Worm (Caenorhabditis elegans): ENCODE measurements around the gene lurp-1.

DNA sequence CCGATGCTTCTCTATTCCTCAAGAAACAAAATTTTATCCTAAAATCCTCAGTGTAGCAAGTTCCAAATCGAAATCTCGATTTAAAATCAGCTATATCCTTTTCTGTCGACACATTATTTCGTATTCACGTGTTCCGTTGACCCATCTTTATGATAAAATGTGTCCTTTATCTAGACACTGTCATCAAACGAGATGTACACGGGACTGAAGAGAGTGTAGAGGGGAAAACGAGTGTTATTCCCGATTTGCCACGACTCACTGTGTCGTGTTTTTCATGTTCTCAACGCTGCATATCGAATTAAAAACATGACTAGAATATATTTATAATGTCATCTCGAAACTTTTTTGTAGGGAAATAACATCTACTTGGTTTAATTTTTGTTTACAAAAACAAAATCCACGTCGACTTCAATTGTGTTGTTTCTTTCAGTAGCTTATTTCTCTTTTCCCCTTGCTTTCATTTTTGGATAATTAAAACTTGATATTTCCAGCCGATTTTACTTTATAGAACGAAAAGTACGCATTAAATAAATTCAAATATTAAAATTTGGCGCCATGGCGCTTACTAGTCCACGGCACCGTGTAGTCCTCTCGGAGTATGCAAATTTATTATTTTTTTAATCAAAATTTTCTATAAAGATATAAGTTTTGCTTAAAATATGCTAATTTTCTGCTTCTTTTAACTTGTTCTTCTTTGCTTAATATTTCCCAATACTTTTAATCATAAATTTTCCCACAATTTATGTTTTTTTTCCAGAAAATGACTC is 45.3 kb downstream of the lurp-1 start, which contains the start of gene metr-1:
- no peak for TF ChIP-seq ceh-82 (tag; optimal IDR thresholded peaks at IDR 0.05)
- no peak for TF ChIP-seq pqm-1 (tag; optimal IDR thresholded peaks at IDR 0.05)
- no peak for TF ChIP-seq fkh-4 (tag; optimal IDR thresholded peaks at IDR 0.05; ENCODE audit: borderline replicate concordance)
- TF ChIP-seq ztf-11 (tag; optimal IDR thresholded peaks at IDR 0.05), result peak in 1 of 2 experiments; percentile 61
